Fruit fly (Drosophila melanogaster): ENCODE measurements around the gene CG14062.

Gene CG14062

DNA sequence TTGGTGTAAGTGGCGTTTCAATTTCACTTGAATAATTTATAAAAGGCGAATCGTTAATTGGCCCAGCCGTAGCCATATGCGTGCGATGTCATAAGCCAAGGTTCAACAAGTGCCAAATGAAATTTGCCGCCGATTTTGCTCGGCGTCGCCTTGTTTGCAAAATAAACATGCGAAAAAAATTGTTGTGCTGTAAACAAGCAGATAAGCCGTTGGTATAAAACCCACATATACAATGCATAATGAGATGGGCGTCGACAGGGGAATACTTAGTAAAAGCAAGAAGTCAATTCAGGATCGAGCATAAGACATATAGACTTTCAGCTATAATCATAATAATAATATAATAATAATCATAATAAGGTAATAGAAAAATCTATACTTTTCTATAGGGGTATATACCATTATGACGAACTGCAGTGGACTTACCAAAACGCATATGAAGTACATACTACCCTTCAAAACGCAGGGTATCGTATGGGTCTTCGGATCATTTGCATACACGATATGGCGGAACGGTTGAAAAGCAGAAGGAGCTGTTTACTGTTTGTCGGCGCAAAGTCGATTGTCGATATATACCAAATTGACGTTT, 13.5 kb upstream of the CG14062 start:
- TF ChIP-seq fru (GFP tag; optimal IDR thresholded peaks at IDR 0.05), result peak; percentile 15
- no peak for TF ChIP-seq CG32264 (GFP tag; optimal IDR thresholded peaks at IDR 0.05)
- peak; percentile 9 for TF ChIP-seq ey (GFP tag; optimal IDR thresholded peaks at IDR 0.05)
- no peak for TF ChIP-seq pan (optimal IDR thresholded peaks at IDR 0.05)
- no peak for TF ChIP-seq CG9705 (GFP tag; optimal IDR thresholded peaks at IDR 0.05)
- no peak for TF ChIP-seq Hnf4 (GFP tag; optimal IDR thresholded peaks at IDR 0.05)
- no peak for TF ChIP-seq Jra (GFP tag; optimal IDR thresholded peaks at IDR 0.05)
- no peak for TF ChIP-seq Rel (GFP tag; optimal IDR thresholded peaks at IDR 0.05)
- TF ChIP-seq Rel (tag; optimal IDR thresholded peaks at IDR 0.05), result no peak
- TF ChIP-seq tai (GFP tag; optimal IDR thresholded peaks at IDR 0.05), result no peak
- no peak for TF ChIP-seq usp (GFP tag; optimal IDR thresholded peaks at IDR 0.05)
- TF ChIP-seq Myc (optimal IDR thresholded peaks at IDR 0.05), result no peak
- peak; percentile 25 for TF ChIP-seq h (GFP tag; optimal IDR thresholded peaks at IDR 0.05)
- no peak for TF ChIP-seq psq (GFP tag; optimal IDR thresholded peaks at IDR 0.05)
- no peak for TF ChIP-seq Vsx2 (GFP tag; optimal IDR thresholded peaks at IDR 0.05; ENCODE audit: partially characterized antibody)
- TF ChIP-seq dsf (GFP tag; optimal IDR thresholded peaks at IDR 0.05; ENCODE audit: borderline replicate concordance), result no peak
- TF ChIP-seq GATAd (GFP tag; optimal IDR thresholded peaks at IDR 0.05), result no peak
- TF ChIP-seq Mio (GFP tag; optimal IDR thresholded peaks at IDR 0.05), result no peak
- TF ChIP-seq OdsH (GFP tag; optimal IDR thresholded peaks at IDR 0.05), result peak; percentile 20
- no peak for TF ChIP-seq foxo (GFP tag; optimal IDR thresholded peaks at IDR 0.05)
- no peak for TF ChIP-seq Abd-B (GFP tag; optimal IDR thresholded peaks at IDR 0.05)
- peak; percentile 16 for TF ChIP-seq rgr (GFP tag; optimal IDR thresholded peaks at IDR 0.05)
- peak; percentile 28 for TF ChIP-seq HLH106 (tag; optimal IDR thresholded peaks at IDR 0.05)
- TF ChIP-seq jim (GFP tag; optimal IDR thresholded peaks at IDR 0.05), result no peak
- TF ChIP-seq Hr78 (GFP tag; optimal IDR thresholded peaks at IDR 0.05), result no peak
- no peak for TF ChIP-seq dmrt93B (GFP tag; optimal IDR thresholded peaks at IDR 0.05)
- TF ChIP-seq brk (GFP tag; optimal IDR thresholded peaks at IDR 0.05), result no peak
- no peak for TF ChIP-seq br (GFP tag; optimal IDR thresholded peaks at IDR 0.05)
- no peak for TF ChIP-seq sv (GFP tag; optimal IDR thresholded peaks at IDR 0.05)
- TF ChIP-seq Hr83 (GFP tag; optimal IDR thresholded peaks at IDR 0.05; ENCODE audit: poor library complexity, severe bottlenecking), result no peak
- TF ChIP-seq Dif (GFP tag; optimal IDR thresholded peaks at IDR 0.05; ENCODE audit: partially characterized antibody), result no peak
- TF ChIP-seq N (GFP tag; optimal IDR thresholded peaks at IDR 0.05), result no peak
- no peak for TF ChIP-seq lola (GFP tag; optimal IDR thresholded peaks at IDR 0.05)
- TF ChIP-seq Sp1 (GFP tag; optimal IDR thresholded peaks at IDR 0.05), result no peak

DNA sequence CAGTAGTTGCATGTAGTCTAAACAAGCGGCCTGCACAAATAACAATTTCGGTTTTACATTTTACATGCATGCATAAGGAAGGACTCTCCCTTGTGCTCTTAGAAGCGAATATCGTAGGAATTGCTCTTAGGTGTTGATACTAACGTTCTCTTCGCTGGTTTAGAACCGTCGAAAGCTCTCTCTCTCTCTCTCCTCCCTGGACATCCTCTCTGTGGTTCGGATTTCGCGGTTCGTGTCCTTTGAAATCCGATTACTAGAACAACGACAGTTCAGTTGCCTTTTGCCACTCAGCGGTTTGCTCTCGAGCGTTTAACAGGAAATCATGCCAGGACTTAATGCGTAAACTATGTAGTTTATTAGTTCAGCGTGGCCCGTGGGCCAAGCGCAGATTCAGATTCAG, 11.9 kb upstream of the CG14062 start:
- TF ChIP-seq Abd-B (GFP tag; optimal IDR thresholded peaks at IDR 0.05) (no peak), sv (GFP tag; optimal IDR thresholded peaks at IDR 0.05) (no peak), ey (GFP tag; optimal IDR thresholded peaks at IDR 0.05) (no peak), tai (GFP tag; optimal IDR thresholded peaks at IDR 0.05) (no peak), Hr83 (GFP tag; optimal IDR thresholded peaks at IDR 0.05; ENCODE audit: poor library complexity, severe bottlenecking) (no peak), h (GFP tag; optimal IDR thresholded peaks at IDR 0.05) (no peak), rgr (GFP tag; optimal IDR thresholded peaks at IDR 0.05) (no peak), dl (GFP tag; optimal IDR thresholded peaks at IDR 0.05; ENCODE audit: insufficient read depth in 1 of 2, partially characterized antibody in 2 of 2) (no peak), OdsH (GFP tag; optimal IDR thresholded peaks at IDR 0.05) (no peak), dsf (GFP tag; optimal IDR thresholded peaks at IDR 0.05; ENCODE audit: borderline replicate concordance) (no peak), foxo (GFP tag; optimal IDR thresholded peaks at IDR 0.05) (no peak), CrebA (GFP tag; optimal IDR thresholded peaks at IDR 0.05; ENCODE audit: borderline replicate concordance) (no peak), psq (GFP tag; optimal IDR thresholded peaks at IDR 0.05) (no peak), Myc (optimal IDR thresholded peaks at IDR 0.05) (no peak), HLH106 (tag; optimal IDR thresholded peaks at IDR 0.05) (no peak), Vsx2 (GFP tag; optimal IDR thresholded peaks at IDR 0.05; ENCODE audit: partially characterized antibody) (no peak), jim (GFP tag; optimal IDR thresholded peaks at IDR 0.05) (no peak), br (GFP tag; optimal IDR thresholded peaks at IDR 0.05) (no peak)

DNA sequence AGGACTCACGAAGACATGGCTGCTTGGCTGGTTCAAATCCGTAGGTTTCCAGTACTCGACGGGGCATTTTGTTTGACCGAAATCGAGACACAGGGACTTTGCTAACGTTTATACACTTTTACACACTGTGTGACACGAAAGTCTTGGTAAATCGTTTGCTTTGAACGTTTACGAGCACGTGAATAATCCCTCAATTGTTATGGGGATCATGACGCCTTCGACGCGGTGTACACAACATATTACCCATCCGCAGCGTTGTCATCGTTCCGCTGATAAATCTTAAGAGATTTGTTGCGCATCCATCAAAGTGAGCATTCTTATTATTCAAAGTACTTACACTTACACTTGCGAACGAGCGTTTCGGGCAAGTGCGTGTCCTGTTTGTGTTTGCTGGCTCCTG, 7.7 kb upstream of the CG14062 start, which contains the start of gene CG31050:
Gene CG31050 (minus strand): TSS at position 101 of the 400 bp plus-strand sequence.
- no peak for TF ChIP-seq CG9705 (GFP tag; optimal IDR thresholded peaks at IDR 0.05)
- TF ChIP-seq ey (GFP tag; optimal IDR thresholded peaks at IDR 0.05), result no peak
- TF ChIP-seq N (GFP tag; optimal IDR thresholded peaks at IDR 0.05), result no peak
- TF ChIP-seq dl (GFP tag; optimal IDR thresholded peaks at IDR 0.05; ENCODE audit: insufficient read depth in 1 of 2, partially characterized antibody in 2 of 2), result no peak
- no peak for TF ChIP-seq sv (GFP tag; optimal IDR thresholded peaks at IDR 0.05)
- TF ChIP-seq h (GFP tag; optimal IDR thresholded peaks at IDR 0.05), result no peak
- no peak for TF ChIP-seq CG32264 (GFP tag; optimal IDR thresholded peaks at IDR 0.05)
- TF ChIP-seq Rel (GFP tag; optimal IDR thresholded peaks at IDR 0.05), result no peak
- no peak for TF ChIP-seq Rel (tag; optimal IDR thresholded peaks at IDR 0.05)
- TF ChIP-seq Hr83 (GFP tag; optimal IDR thresholded peaks at IDR 0.05; ENCODE audit: poor library complexity, severe bottlenecking), result no peak

Measured in whole organism, wandering third instar larva.